ENCODE assay signal across 3 worm cellular contexts in genomic region chrIV:2776733-2777132, ce11.
TF ChIP-seq lines count a peak whose summit lies in the region.

No protein-coding gene starts in this region.

TF ChIP-seq in whole organism, L1 larva, 84 proteins besides CTCF, POLR2A, EP300 and RAD21:
- TF ChIP-seq nhr-85 (tag; lab: Kevin White, UChicago) = peak; percentile 56
- no peak for TF ChIP-seq nhr-71 (tag; optimal IDR thresholded peaks at IDR 0.05; lab: Kevin White, UChicago)

TF ChIP-seq in whole organism, L2 larva, 48 proteins besides CTCF, POLR2A, EP300 and RAD21:
- TF ChIP-seq nhr-6 (tag; optimal IDR thresholded peaks at IDR 0.05; lab: Kevin White, UChicago) (no peak), aly-2 (tag; optimal IDR thresholded peaks at IDR 0.05; lab: Kevin White, UChicago) (no peak), lin-39 (tag; optimal IDR thresholded peaks at IDR 0.05; lab: Kevin White, UChicago) (no peak), unc-55 (GFP tag; optimal IDR thresholded peaks at IDR 0.05; lab: Kevin White, UChicago) (peak; percentile 1), sem-4 (tag; optimal IDR thresholded peaks at IDR 0.05; lab: Kevin White, UChicago) (no peak), zag-1 (tag; optimal IDR thresholded peaks at IDR 0.05; lab: Kevin White, UChicago) (no peak), fos-1 (tag; optimal IDR thresholded peaks at IDR 0.05; lab: Kevin White, UChicago) (no peak), nhr-25 (tag; optimal IDR thresholded peaks at IDR 0.05; lab: Kevin White, UChicago) (no peak), ztf-4 (tag; optimal IDR thresholded peaks at IDR 0.05; lab: Kevin White, UChicago) (no peak)

TF ChIP-seq in whole organism, young adult, 124 proteins besides CTCF, POLR2A, EP300 and RAD21:
- TF ChIP-seq F33H1.4 (GFP tag; IDR thresholded peaks at IDR 0.05; lab: Robert Waterston, UW) (no peak), hmg-20 (GFP tag; IDR thresholded peaks at IDR 0.05; lab: Robert Waterston, UW) (no peak), aptf-2 (GFP tag; conservative IDR thresholded peaks at IDR 0.05; lab: Robert Waterston, UW) (no peak), B0261.1 (tag; optimal IDR thresholded peaks at IDR 0.05; lab: Kevin White, UChicago) (no peak), madf-10 (tag; optimal IDR thresholded peaks at IDR 0.05; lab: Kevin White, UChicago) (no peak), unc-62 (GFP tag; optimal IDR thresholded peaks at IDR 0.05; lab: Kevin White, UChicago) (no peak), ztf-18 (tag; optimal IDR thresholded peaks at IDR 0.05; lab: Kevin White, UChicago) (peak; percentile 84), rec-8 (tag; optimal IDR thresholded peaks at IDR 0.05; lab: Kevin White, UChicago) (no peak), F37B4.10 (GFP tag; IDR thresholded peaks at IDR 0.05; lab: Robert Waterston, UW) (no peak), ztf-28 (GFP tag; IDR thresholded peaks at IDR 0.05; lab: Robert Waterston, UW) (no peak), Y56A3A.18 (GFP tag; IDR thresholded peaks at IDR 0.05; lab: Robert Waterston, UW) (no peak), ztf-22 (GFP tag; optimal IDR thresholded peaks at IDR 0.05; lab: Kevin White, UChicago) (no peak), nhr-90 (tag; optimal IDR thresholded peaks at IDR 0.05; lab: Kevin White, UChicago) (no peak), ztf-6 (GFP tag; IDR thresholded peaks at IDR 0.05; lab: Robert Waterston, UW) (no peak), xnd-1 (tag; optimal IDR thresholded peaks at IDR 0.05; lab: Kevin White, UChicago) (peak; percentile 6), ceh-58 (GFP tag; IDR thresholded peaks at IDR 0.05; lab: Robert Waterston, UW) (no peak), Y95B8A.8 (GFP tag; IDR thresholded peaks at IDR 0.05; lab: Robert Waterston, UW) (0 out of 2 replicates have a peak, but pooled peaks have one; percentile 27), hrde-1 (tag; optimal IDR thresholded peaks at IDR 0.05; lab: Kevin White, UChicago; ENCODE audit: borderline replicate concordance) (peak; percentile 6), egrh-3 (GFP tag; IDR thresholded peaks at IDR 0.05; lab: Robert Waterston, UW) (no peak)
